Worm (Caenorhabditis elegans) whole organism, L1 larva: ENCODE data around the gene srj-21.

ENCODE experiments used
- fkh-4 ChIP-seq: sonication (generic microtip); optimal IDR thresholded peaks from 2 replicates; lab custom pipeline; 2016; ENCODE audit warnings: missing compliant biosample characterization, missing genetic modification characterization, borderline replicate concordance
- hlh-4 ChIP-seq: sonication (generic microtip); optimal IDR thresholded peaks from 2 replicates; lab custom pipeline; 2016; ENCODE audit warnings: mild to moderate bottlenecking, missing genetic modification characterization, missing compliant biosample characterization

- TF ChIP-seq fkh-4: no peak
- no peak for TF ChIP-seq hlh-4 (tag; lab: Kevin White, UChicago)
Measured at ce11 chrV:10727651-10728050, 17.5 kb upstream of the srj-21 start.
